Fruit fly (Drosophila melanogaster) whole organism, embryonic: ENCODE data around the gene CG32137.
A peak's percentile ranks its signal among the peaks of the same experiment; 100 is the strongest.

Source experiments
- Atf3 ChIP-seq: fragments of 200-800 bp; sonication (Bioruptor generic); optimal IDR thresholded peaks from 3 replicates; lab custom pipeline; 2016; ENCODE audit warnings: missing biosample characterization, missing genetic modification characterization
- Atf6 ChIP-seq: fragments of 200-800 bp; sonication (Bioruptor generic); IDR thresholded peaks from 2 replicates; pipeline ENCODE4 v1.3.6; 2022; ENCODE audit warnings: missing biosample characterization, missing genetic modification characterization
- CG10147 ChIP-seq: fragments of 200-800 bp; sonication (Bioruptor generic); optimal IDR thresholded peaks from 2 replicates; lab custom pipeline; 2019; ENCODE audit warnings: missing biosample characterization, mild to moderate bottlenecking, missing genetic modification characterization, moderate library complexity
- CG11247 ChIP-seq: fragments of 200-800 bp; sonication (Bioruptor generic); IDR thresholded peaks from 2 replicates; pipeline ENCODE4 v1.3.6; 2022; ENCODE audit warnings: missing biosample characterization, missing genetic modification characterization
- CG12942 ChIP-seq: fragments of 200-800 bp; sonication (Bioruptor generic); optimal IDR thresholded peaks from 3 replicates; lab custom pipeline; 2016; ENCODE audit warnings: missing biosample characterization, missing genetic modification characterization
- CG15514 ChIP-seq: fragments of 200-800 bp; sonication (Bioruptor generic); optimal IDR thresholded peaks from 3 replicates; lab custom pipeline; 2017; ENCODE audit warnings: missing biosample characterization, missing genetic modification characterization, mild to moderate bottlenecking, moderate library complexity, missing genetic modification reagents
- CG2129 ChIP-seq: fragments of 200-800 bp; sonication (Bioruptor generic); IDR thresholded peaks from 2 replicates; pipeline ENCODE4 v1.3.6; 2022; ENCODE audit warnings: missing biosample characterization, missing genetic modification characterization; ENCODE audit not compliant: partially characterized antibody
- CG3163 ChIP-seq: fragments of 200-800 bp; sonication (Bioruptor generic); optimal IDR thresholded peaks from 3 replicates; lab custom pipeline; 2016; ENCODE audit warnings: missing biosample characterization, missing genetic modification characterization
- CG32532 ChIP-seq: fragments of 200-800 bp; sonication (Bioruptor generic); IDR thresholded peaks from 2 replicates; pipeline ENCODE4 v1.3.6; 2022; ENCODE audit warnings: missing biosample characterization, missing genetic modification characterization
- CG4730 ChIP-seq: fragments of 200-800 bp; sonication (Bioruptor generic); IDR thresholded peaks from 2 replicates; pipeline ENCODE4 v1.3.6; 2022; ENCODE audit warnings: missing biosample characterization, missing genetic modification characterization
- CG5180 ChIP-seq: fragments of 200-800 bp; sonication (Bioruptor generic); optimal IDR thresholded peaks from 3 replicates; lab custom pipeline; 2017; ENCODE audit warnings: missing biosample characterization, missing genetic modification characterization, mild to moderate bottlenecking, moderate library complexity, missing genetic modification reagents
- CG7271 ChIP-seq: fragments of 200-800 bp; sonication (Bioruptor generic); optimal IDR thresholded peaks from 2 replicates; lab custom pipeline; 2018; ENCODE audit warnings: missing biosample characterization, mild to moderate bottlenecking, missing genetic modification characterization, moderate library complexity
- CG8478 ChIP-seq: fragments of >200 bp; optimal IDR thresholded peaks from 2 replicates; lab custom pipeline; 2018
- CG8765 ChIP-seq: fragments of 200-800 bp; sonication (Bioruptor generic); IDR thresholded peaks from 2 replicates; pipeline ENCODE4 v1.3.6; 2022; ENCODE audit warnings: missing biosample characterization, missing genetic modification characterization
- CG8944 ChIP-seq: fragments of 200-800 bp; sonication (Bioruptor generic); optimal IDR thresholded peaks from 3 replicates; lab custom pipeline; 2016; ENCODE audit warnings: missing biosample characterization, missing genetic modification characterization
- CG9215 ChIP-seq: fragments of 200-800 bp; sonication (Bioruptor generic); IDR thresholded peaks from 2 replicates; pipeline ENCODE4 v1.3.6; 2022; ENCODE audit warnings: missing biosample characterization, missing genetic modification characterization
- CHES-1-like ChIP-seq: fragments of 200-800 bp; sonication (Bioruptor generic); optimal IDR thresholded peaks from 2 replicates; lab custom pipeline; 2016; ENCODE audit warnings: missing biosample characterization, missing genetic modification characterization
- Doc3 ChIP-seq: fragments of 200-800 bp; sonication (Bioruptor generic); IDR thresholded peaks from 3 replicates; pipeline ENCODE4 v1.3.6; 2022; ENCODE audit warnings: missing biosample characterization, missing genetic modification characterization; ENCODE audit not compliant: partially characterized antibody
- Drgx ChIP-seq: fragments of 200-800 bp; sonication (Bioruptor generic); IDR thresholded peaks from 2 replicates; pipeline ENCODE4 v1.3.6; 2022; ENCODE audit warnings: missing biosample characterization, missing genetic modification characterization
- E2f1 ChIP-seq: fragments of 200-800 bp; sonication (Bioruptor generic); IDR thresholded peaks from 2 replicates; pipeline ENCODE4 v1.3.6; 2022; ENCODE audit warnings: missing biosample characterization, missing genetic modification characterization
- Fer1 ChIP-seq: fragments of 200-800 bp; sonication (Bioruptor generic); optimal IDR thresholded peaks from 2 replicates; lab custom pipeline; 2017; ENCODE audit warnings: missing biosample characterization, mild to moderate bottlenecking, missing genetic modification characterization
- H15 ChIP-seq: fragments of 200-800 bp; sonication (Bioruptor generic); IDR thresholded peaks from 3 replicates; pipeline ENCODE4 v1.3.6; 2022; ENCODE audit warnings: missing biosample characterization, missing genetic modification characterization
- HLH4C ChIP-seq: fragments of 200-800 bp; sonication (Bioruptor generic); IDR thresholded peaks from 3 replicates; pipeline ENCODE4 v1.3.6; 2022; ENCODE audit warnings: missing biosample characterization, missing genetic modification characterization; ENCODE audit not compliant: partially characterized antibody
- Lhr ChIP-seq: fragments of 200-800 bp; sonication (Bioruptor generic); optimal IDR thresholded peaks from 3 replicates; lab custom pipeline; 2017; ENCODE audit warnings: mild to moderate bottlenecking, missing biosample characterization, missing genetic modification reagents, missing genetic modification characterization
- Max ChIP-seq: fragments of 200-800 bp; sonication (Bioruptor generic); optimal IDR thresholded peaks from 2 replicates; lab custom pipeline; 2016; ENCODE audit warnings: missing biosample characterization, mild to moderate bottlenecking, missing genetic modification characterization
- Oli ChIP-seq: fragments of 200-800 bp; sonication (Bioruptor generic); optimal IDR thresholded peaks from 2 replicates; lab custom pipeline; 2018; ENCODE audit warnings: missing biosample characterization, mild to moderate bottlenecking, missing genetic modification characterization, moderate library complexity
- Scr ChIP-seq: fragments of 200-800 bp; sonication (Bioruptor generic); IDR thresholded peaks from 2 replicates; pipeline ENCODE4 v1.3.6; 2022; ENCODE audit warnings: missing biosample characterization, missing genetic modification characterization; ENCODE audit not compliant: partially characterized antibody
- Sin3A ChIP-seq: fragments of >200 bp; optimal IDR thresholded peaks from 2 replicates; lab custom pipeline; 2018
- Sox100B ChIP-seq: fragments of 200-800 bp; sonication (Bioruptor generic); optimal IDR thresholded peaks from 3 replicates; lab custom pipeline; 2018; ENCODE audit warnings: missing biosample characterization, mild to moderate bottlenecking, missing genetic modification characterization
- Ssrp ChIP-seq: fragments of 200-800 bp; sonication (Bioruptor generic); optimal IDR thresholded peaks from 2 replicates; lab custom pipeline; 2018; ENCODE audit warnings: missing biosample characterization, mild to moderate bottlenecking, missing genetic modification characterization, moderate library complexity
- az2 ChIP-seq: fragments of 200-800 bp; sonication (Bioruptor generic); optimal IDR thresholded peaks from 3 replicates; lab custom pipeline; 2016; ENCODE audit warnings: missing biosample characterization, missing genetic modification characterization
- bcd ChIP-seq: fragments of 200-800 bp; sonication (Bioruptor generic); optimal IDR thresholded peaks from 2 replicates; lab custom pipeline; 2017; ENCODE audit warnings: missing biosample characterization, mild to moderate bottlenecking, missing genetic modification characterization
- cato ChIP-seq: fragments of 200-800 bp; sonication (Bioruptor generic); optimal IDR thresholded peaks from 2 replicates; lab custom pipeline; 2016; ENCODE audit warnings: missing biosample characterization, missing genetic modification characterization, borderline replicate concordance
- corto ChIP-seq: fragments of 200-800 bp; sonication (Bioruptor generic); optimal IDR thresholded peaks from 2 replicates; lab custom pipeline; 2016; ENCODE audit warnings: missing biosample characterization, mild to moderate bottlenecking, missing genetic modification characterization, moderate library complexity
- danr ChIP-seq: fragments of 200-800 bp; sonication (Bioruptor generic); IDR thresholded peaks from 2 replicates; pipeline ENCODE4 v1.3.6; 2022; ENCODE audit warnings: missing biosample characterization, missing genetic modification characterization
- dimm ChIP-seq: fragments of 200-800 bp; sonication (Bioruptor generic); IDR thresholded peaks from 2 replicates; pipeline ENCODE4 v1.3.6; 2022; ENCODE audit warnings: missing biosample characterization, missing genetic modification characterization
- dmrt11E ChIP-seq: fragments of 200-800 bp; sonication (Bioruptor generic); optimal IDR thresholded peaks from 3 replicates; lab custom pipeline; 2018; ENCODE audit warnings: missing biosample characterization, mild to moderate bottlenecking, missing genetic modification characterization, moderate library complexity
- ewg ChIP-seq: fragments of 200-800 bp; sonication (Bioruptor generic); optimal IDR thresholded peaks from 3 replicates; lab custom pipeline; 2017; ENCODE audit warnings: mild to moderate bottlenecking, missing biosample characterization, missing genetic modification reagents, missing genetic modification characterization
- fru ChIP-seq: fragments of >200 bp; optimal IDR thresholded peaks from 2 replicates; lab custom pipeline; 2017
- gce ChIP-seq: fragments of 200-800 bp; sonication (Bioruptor generic); IDR thresholded peaks from 3 replicates; pipeline ENCODE4 v1.3.6; 2022; ENCODE audit warnings: missing biosample characterization, missing genetic modification characterization
- gro ChIP-seq: fragments of 200-800 bp; sonication (Bioruptor generic); optimal IDR thresholded peaks from 2 replicates; lab custom pipeline; 2016; ENCODE audit warnings: missing biosample characterization, missing genetic modification characterization
- gsb-n ChIP-seq: fragments of 200-800 bp; sonication (Bioruptor generic); optimal IDR thresholded peaks from 3 replicates; lab custom pipeline; 2018; ENCODE audit warnings: missing biosample characterization, mild to moderate bottlenecking, missing genetic modification characterization
- insv ChIP-seq, 2 experiments: fragments of 200-800 bp; sonication (Bioruptor generic); optimal IDR thresholded peaks; 3 replicates each; lab custom pipeline; 2016 to 2018; ENCODE audit warnings: missing biosample characterization in 2 of 2, missing genetic modification characterization in 2 of 2
- kni ChIP-seq: fragments of 200-800 bp; sonication (Bioruptor generic); optimal IDR thresholded peaks from 3 replicates; lab custom pipeline; 2017; ENCODE audit warnings: mild to moderate bottlenecking, missing biosample characterization, missing genetic modification reagents, missing genetic modification characterization
- sens ChIP-seq: fragments of 200-800 bp; sonication (Bioruptor generic); peaks from one replicate; lab custom pipeline; 2016; ENCODE audit warnings: missing biosample characterization, missing genetic modification characterization
- sim ChIP-seq: fragments of 200-800 bp; sonication (Bioruptor generic); IDR thresholded peaks from 2 replicates; pipeline ENCODE4 v1.3.6; 2022; ENCODE audit warnings: missing biosample characterization, missing genetic modification characterization
- sima ChIP-seq: fragments of 200-800 bp; sonication (Bioruptor generic); optimal IDR thresholded peaks from 2 replicates; lab custom pipeline; 2016; ENCODE audit warnings: missing biosample characterization, missing genetic modification characterization
- stc ChIP-seq: fragments of 200-800 bp; sonication (Bioruptor generic); IDR thresholded peaks from 2 replicates; pipeline ENCODE4 v1.3.6; 2022; ENCODE audit warnings: missing biosample characterization, missing genetic modification characterization
- tgo ChIP-seq: fragments of 200-800 bp; sonication (Bioruptor generic); IDR thresholded peaks from 3 replicates; pipeline ENCODE4 v1.3.6; 2022; ENCODE audit warnings: missing biosample characterization, missing genetic modification characterization
- usp ChIP-seq: fragments of >200 bp; optimal IDR thresholded peaks from 2 replicates; lab custom pipeline; 2017; ENCODE audit warnings: missing biosample characterization, missing genetic modification characterization

CG32137 gene

DNA sequence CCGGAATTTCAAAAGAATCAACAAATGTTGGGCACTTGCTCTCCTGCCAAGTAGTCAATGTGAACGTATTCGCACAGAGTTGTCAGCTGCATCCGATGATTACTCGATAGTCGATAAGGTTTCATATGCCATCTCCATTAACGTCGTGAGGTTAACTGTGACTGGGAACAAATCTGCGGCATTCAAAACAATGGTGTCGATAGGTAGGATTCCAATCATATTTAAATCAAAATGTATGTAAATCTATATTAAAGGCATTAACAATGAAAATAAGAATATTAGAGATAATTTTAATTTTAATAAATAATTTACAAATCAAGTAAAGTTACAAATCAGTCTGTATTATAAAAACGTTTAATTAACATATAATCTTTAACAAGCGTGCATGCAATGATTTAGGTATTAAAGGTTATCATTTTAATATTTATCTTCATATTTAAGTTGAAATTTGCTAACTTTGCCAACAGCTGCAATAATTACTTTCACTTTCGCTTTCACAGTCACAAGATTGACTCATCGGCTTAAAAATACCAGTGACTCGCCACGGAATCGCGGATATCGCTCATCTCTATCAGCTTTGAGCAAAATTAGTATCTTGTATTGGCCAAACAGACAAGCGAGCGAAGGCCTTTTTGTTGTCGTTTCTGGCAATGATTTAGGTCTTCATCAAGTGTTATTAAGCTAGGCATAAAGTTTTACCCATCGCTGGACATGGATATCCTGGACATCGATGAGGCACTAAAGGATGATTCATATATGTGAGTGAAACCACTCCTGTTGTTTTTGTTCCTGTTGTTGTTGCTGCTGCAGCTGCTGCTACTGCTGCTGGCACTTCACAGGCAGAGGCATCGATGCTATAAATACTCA lies 25.8 kb downstream of the CG32137 start, which contains the start of the genes Meics, Nxf3 and ssp2 (continued):
- TF ChIP-seq Lhr (GFP tag; lab: Kevin White, UChicago) (peak; percentile 14), sim (GFP tag; lab: Robert Waterston, UW) (no peak), fru (lab: Kevin White, UChicago) (no peak), kni (GFP tag; lab: Kevin White, UChicago) (no peak), CG9215 (GFP tag; lab: Robert Waterston, UW) (peak; percentile 43; the same call in 1 of the 2 replicates), Ssrp (tag; lab: Kevin White, UChicago) (no peak), CG4730 (GFP tag; lab: Robert Waterston, UW) (no peak), CG8944 (peak; percentile 20), Doc3 (GFP tag; lab: Robert Waterston, UW) (peak; percentile 54; the same call in 2 of the 3 replicates), Atf3 (GFP tag; lab: Kevin White, UChicago) (no peak), gsb-n (no peak), ewg (GFP tag; lab: Kevin White, UChicago) (no peak), Scr (GFP tag; lab: Robert Waterston, UW) (peak; percentile 74), insv (GFP tag; optimal IDR thresholded peaks at IDR 0.05; lab: Kevin White, UChicago) (no peak), stc (GFP tag; lab: Robert Waterston, UW) (peak; percentile 27; the same call in 1 of the 2 replicates), Sin3A (lab: Kevin White, UChicago) (peak; percentile 13), bcd (GFP tag; lab: Kevin White, UChicago) (no peak), H15 (GFP tag; lab: Robert Waterston, UW) (no peak), CG12942 (GFP tag; lab: Kevin White, UChicago) (peak; percentile 14), Drgx (no peak), CHES-1-like (peak; percentile 17), tgo (GFP tag; lab: Robert Waterston, UW) (no peak), CG10147 (no peak), sima (GFP tag; lab: Kevin White, UChicago) (no peak), danr (no peak), az2 (GFP tag; lab: Kevin White, UChicago) (peak; percentile 21), usp (GFP tag; lab: Kevin White, UChicago) (no peak), CG7271 (tag; lab: Kevin White, UChicago) (no peak), CG5180 (GFP tag; lab: Kevin White, UChicago) (no peak), dimm (GFP tag; lab: Robert Waterston, UW) (no peak), dmrt11E (tag; lab: Kevin White, UChicago) (peak; percentile 23), E2f1 (no peak), Fer1 (GFP tag; lab: Kevin White, UChicago) (no peak), gro (GFP tag; lab: Kevin White, UChicago) (no peak), CG15514 (GFP tag; lab: Kevin White, UChicago) (no peak), Sox100B (no peak), CG8478 (lab: Kevin White, UChicago) (no peak), gce (GFP tag; lab: Robert Waterston, UW) (no peak), CG8765 (no peak), CG3163 (GFP tag; lab: Kevin White, UChicago) (no peak), Atf6 (GFP tag; lab: Robert Waterston, UW) (no peak), CG2129 (peak; percentile 31; the same call in 1 of the 2 replicates), Max (no peak), sens (peak; percentile 77), cato (GFP tag; lab: Kevin White, UChicago) (no peak), HLH4C (GFP tag; lab: Robert Waterston, UW) (peak; percentile 47; the same call in 1 of the 3 replicates), Oli (tag; lab: Kevin White, UChicago) (no peak), CG32532 (GFP tag; lab: Robert Waterston, UW) (peak; percentile 36; the same call in 1 of the 2 replicates), corto (GFP tag; lab: Kevin White, UChicago) (no peak), CG11247 (GFP tag; lab: Robert Waterston, UW) (no peak)
